Fruit fly (Drosophila melanogaster): ENCODE data around the gene Mnt.

dm6 chrX:3667199-3667671 lies 4.4 kb upstream of the Mnt start, which contains the start of gene Ilp7:
- TF ChIP-seq prd (optimal IDR thresholded peaks at IDR 0.05) (no peak), prd (GFP tag; IDR thresholded peaks at IDR 0.05) (peak; percentile 44; the same call in 2 of the 3 replicates), Kr (GFP tag; optimal IDR thresholded peaks at IDR 0.05) (no peak), Blimp-1 (GFP tag; optimal IDR thresholded peaks at IDR 0.05) (peak; percentile 36), Vsx1 (GFP tag; optimal IDR thresholded peaks at IDR 0.05) (no peak), corto (GFP tag; optimal IDR thresholded peaks at IDR 0.05) (no peak), chn (GFP tag; optimal IDR thresholded peaks at IDR 0.05) (no peak), Tbp (GFP tag; optimal IDR thresholded peaks at IDR 0.05) (no peak), CG9609 (GFP tag; optimal IDR thresholded peaks at IDR 0.05) (no peak), gro (GFP tag; optimal IDR thresholded peaks at IDR 0.05) (no peak)
